Worm (Caenorhabditis elegans) whole organism, mixed stage, embryonic: ENCODE results near the gene clec-204.

Experiments
- mep-1 ChIP-seq: fragments of 150-350 bp; optimal IDR thresholded peaks from 2 replicates; lab custom pipeline; 2017; ENCODE audit warnings: missing biosample characterization, missing genetic modification reagents, missing genetic modification characterization, inconsistent platforms
- nhr-28 ChIP-seq: fragments of 150-350 bp; optimal IDR thresholded peaks from 2 replicates; lab custom pipeline; 2014; ENCODE audit warnings: missing biosample characterization, missing genetic modification characterization
- pha-4 ChIP-seq: fragments of 150-350 bp; optimal IDR thresholded peaks from 2 replicates; lab custom pipeline; 2018; ENCODE audit warnings: missing biosample characterization, missing genetic modification reagents, missing genetic modification characterization

DNA sequence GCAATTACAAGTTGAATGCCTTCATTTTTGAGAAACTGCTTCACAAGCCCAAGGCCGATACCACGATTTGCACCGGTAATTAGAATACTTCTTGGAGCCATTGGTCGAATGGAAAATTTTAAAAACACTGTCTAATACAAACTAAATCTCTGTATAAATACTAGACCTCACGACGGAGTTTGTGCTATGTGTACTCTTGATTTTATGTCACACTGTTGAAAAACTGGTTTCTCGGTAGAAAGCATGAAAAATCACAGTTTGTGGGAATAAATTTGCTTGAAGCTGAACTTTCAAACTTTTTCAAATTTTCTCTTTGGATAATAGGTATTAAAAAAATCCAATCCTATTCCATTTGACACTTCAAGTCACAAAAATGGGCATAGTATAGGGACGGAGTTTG is 1.4 kb upstream of the clec-204 start, which contains the start of gene ZK697.14:
- TF ChIP-seq pha-4 (tag; lab: Kevin White, UChicago) (no peak), nhr-28 (tag; lab: Kevin White, UChicago) (no peak), mep-1 (tag; lab: Kevin White, UChicago) (no peak)
